Fruit fly (Drosophila melanogaster): ENCODE measurements around the gene CG11927.

The CG11927 gene

DNA sequence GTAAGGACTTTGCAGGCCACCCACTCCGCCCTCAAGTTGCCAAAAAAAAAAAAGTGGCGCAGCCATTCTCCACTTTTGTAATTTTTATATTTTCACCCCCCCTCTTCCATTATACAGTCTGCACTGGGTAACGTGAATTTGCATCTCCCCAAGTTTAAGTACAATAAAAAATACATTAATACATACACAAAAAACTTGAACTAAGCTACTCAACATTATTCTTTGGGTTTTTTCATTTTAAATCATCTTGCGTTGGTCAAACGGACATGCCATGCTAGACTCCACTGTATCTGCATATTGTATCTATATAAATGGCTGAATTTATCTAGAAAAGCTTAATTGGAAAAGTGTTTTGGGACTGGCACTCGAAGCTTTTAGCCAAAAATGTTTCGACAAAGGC, 13.9 kb downstream of the CG11927 start (continued):
- TF ChIP-seq CG9609 (GFP tag; optimal IDR thresholded peaks at IDR 0.05) (no peak), CG8765 (GFP tag; IDR thresholded peaks at IDR 0.05) (no peak), CG5180 (GFP tag; optimal IDR thresholded peaks at IDR 0.05) (no peak), jing (GFP tag; optimal IDR thresholded peaks at IDR 0.05) (no peak), tup (GFP tag; optimal IDR thresholded peaks at IDR 0.05) (no peak), Optix (GFP tag; IDR thresholded peaks at IDR 0.05) (peak; percentile 31; the same call in 1 of the 3 replicates), sna (GFP tag; IDR thresholded peaks at IDR 0.05; ENCODE audit: partially characterized antibody) (no peak), pnt (GFP tag; optimal IDR thresholded peaks at IDR 0.05) (no peak), CG5953 (GFP tag; IDR thresholded peaks at IDR 0.05) (no peak), croc (GFP tag; conservative IDR thresholded peaks at IDR 0.05) (no peak), CG43689 (GFP tag; IDR thresholded peaks at IDR 0.05) (no peak), Dbx (GFP tag; IDR thresholded peaks at IDR 0.05) (0 out of 3 replicates have a peak, but pooled peaks have one; percentile 27), btn (GFP tag; optimal IDR thresholded peaks at IDR 0.05) (no peak), CG10654 (GFP tag; optimal IDR thresholded peaks at IDR 0.05) (peak; percentile 4), cas (GFP tag; IDR thresholded peaks at IDR 0.05) (no peak), CG9437 (GFP tag; optimal IDR thresholded peaks at IDR 0.05) (no peak), CG11093 (GFP tag; IDR thresholded peaks at IDR 0.05) (peak; percentile 36; the same call in 1 of the 3 replicates), CG30403 (GFP tag; optimal IDR thresholded peaks at IDR 0.05) (no peak), MBD-R2 (GFP tag; IDR thresholded peaks at IDR 0.05) (peak; percentile 33; the same call in 1 of the 2 replicates), emc (GFP tag; optimal IDR thresholded peaks at IDR 0.05) (no peak), mam (GFP tag; optimal IDR thresholded peaks at IDR 0.05) (peak; percentile 57), HLHmδ (GFP tag; optimal IDR thresholded peaks at IDR 0.05) (no peak), Atf6 (GFP tag; IDR thresholded peaks at IDR 0.05) (0 out of 2 replicates have a peak, but pooled peaks have one; percentile 33), Spps (tag; optimal IDR thresholded peaks at IDR 0.05) (no peak), CG17328 (GFP tag; IDR thresholded peaks at IDR 0.05) (no peak), CG17385 (GFP tag; optimal IDR thresholded peaks at IDR 0.05) (no peak), CG14014 (GFP tag; IDR thresholded peaks at IDR 0.05) (peak; percentile 59; the same call in 1 of the 2 replicates), TFAM (GFP tag; optimal IDR thresholded peaks at IDR 0.05) (no peak), MTF-1 (GFP tag; optimal IDR thresholded peaks at IDR 0.05; ENCODE audit: borderline replicate concordance) (no peak), CHES-1-like (GFP tag; optimal IDR thresholded peaks at IDR 0.05) (no peak), CG3838 (GFP tag; optimal IDR thresholded peaks at IDR 0.05) (no peak), ind (GFP tag; optimal IDR thresholded peaks at IDR 0.05) (peak; percentile 54), Oli (tag; optimal IDR thresholded peaks at IDR 0.05) (peak; percentile 6), amos (GFP tag; IDR thresholded peaks at IDR 0.05; ENCODE audit: partially characterized antibody) (no peak), CG13894 (tag; optimal IDR thresholded peaks at IDR 0.05) (peak; percentile 37), CG7928 (GFP tag; optimal IDR thresholded peaks at IDR 0.05) (no peak), grau (tag; optimal IDR thresholded peaks at IDR 0.05) (peak; percentile 60), BtbVII (GFP tag; optimal IDR thresholded peaks at IDR 0.05) (peak; percentile 15), Doc2 (GFP tag; IDR thresholded peaks at IDR 0.05) (no peak), HLH3B (GFP tag; IDR thresholded peaks at IDR 0.05) (0 out of 2 replicates have a peak, but pooled peaks have one; percentile 44), Jarid2 (GFP tag; optimal IDR thresholded peaks at IDR 0.05) (no peak), sob (GFP tag; IDR thresholded peaks at IDR 0.05) (0 out of 2 replicates have a peak, but pooled peaks have one; percentile 37), CG11723 (GFP tag; optimal IDR thresholded peaks at IDR 0.05) (no peak), CG1602 (GFP tag; optimal IDR thresholded peaks at IDR 0.05) (no peak), ara (GFP tag; IDR thresholded peaks at IDR 0.05) (no peak), CG10274 (GFP tag; optimal IDR thresholded peaks at IDR 0.05) (no peak), CG4854 (GFP tag; optimal IDR thresholded peaks at IDR 0.05) (no peak), CG32532 (GFP tag; IDR thresholded peaks at IDR 0.05) (peak; percentile 74), CG7786 (GFP tag; optimal IDR thresholded peaks at IDR 0.05) (no peak), bsh (GFP tag; optimal IDR thresholded peaks at IDR 0.05) (peak in 1 of 2 experiments; percentile 12), CG10366 (GFP tag; IDR thresholded peaks at IDR 0.05) (peak; percentile 16; the same call in 1 of the 2 replicates)
